Worm (Caenorhabditis elegans): ENCODE measurements around the gene tag-209.
A peak's percentile ranks its signal among the peaks of the same experiment; 100 is the strongest.

The tag-209 gene

DNA sequence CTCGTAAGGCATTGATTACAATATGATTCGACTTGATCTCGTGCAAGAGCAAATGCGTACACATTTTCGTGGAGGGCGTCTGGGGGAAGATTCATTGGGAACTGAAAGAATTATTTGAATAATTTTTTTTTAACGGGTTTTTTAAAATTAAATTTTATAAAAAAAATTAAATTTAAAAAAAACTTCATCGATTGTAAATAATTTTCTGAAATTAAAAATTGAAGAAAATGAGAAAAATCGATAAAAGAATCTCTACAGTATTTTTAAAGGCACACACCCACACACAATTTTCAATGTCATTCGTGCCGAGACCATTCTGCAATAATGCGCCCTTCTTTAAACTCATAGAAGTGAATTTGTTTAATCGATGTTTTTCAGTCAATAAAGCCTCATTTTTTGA lies 9.1 kb downstream of the tag-209 start, which contains the start of gene set-14:
Gene set-14, minus strand, starts transcription at position 101 of the 400 bp plus-strand sequence.
- TF ChIP-seq ham-2 (GFP tag; optimal IDR thresholded peaks at IDR 0.05) (no peak), ceh-83 (GFP tag; optimal IDR thresholded peaks at IDR 0.05) (no peak), blmp-1 (tag; optimal IDR thresholded peaks at IDR 0.05) (no peak), M03D4.4 (tag; optimal IDR thresholded peaks at IDR 0.05) (no peak), nhr-237 (tag; optimal IDR thresholded peaks at IDR 0.05) (no peak), nhr-76 (tag; optimal IDR thresholded peaks at IDR 0.05) (no peak), tbx-8 (GFP tag; optimal IDR thresholded peaks at IDR 0.05) (no peak), bed-3 (GFP tag; optimal IDR thresholded peaks at IDR 0.05) (no peak), elt-1 (tag; optimal IDR thresholded peaks at IDR 0.05; ENCODE audit: borderline replicate concordance, insufficient read depth) (no peak), nhr-12 (tag; optimal IDR thresholded peaks at IDR 0.05) (no peak), ztf-11 (tag; optimal IDR thresholded peaks at IDR 0.05) (no peak), nhr-2 (tag; optimal IDR thresholded peaks at IDR 0.05) (no peak), lin-13 (tag; optimal IDR thresholded peaks at IDR 0.05) (no peak), unc-62 (GFP tag; optimal IDR thresholded peaks at IDR 0.05) (no peak), mab-5 (tag; optimal IDR thresholded peaks at IDR 0.05) (no peak), lin-32 (GFP tag; optimal IDR thresholded peaks at IDR 0.05) (no peak), ceh-39 (tag; optimal IDR thresholded peaks at IDR 0.05) (no peak), ceh-43 (GFP tag; optimal IDR thresholded peaks at IDR 0.05) (no peak), sptf-1 (tag; optimal IDR thresholded peaks at IDR 0.05) (no peak), drap-1 (GFP tag; optimal IDR thresholded peaks at IDR 0.05) (no peak)

DNA sequence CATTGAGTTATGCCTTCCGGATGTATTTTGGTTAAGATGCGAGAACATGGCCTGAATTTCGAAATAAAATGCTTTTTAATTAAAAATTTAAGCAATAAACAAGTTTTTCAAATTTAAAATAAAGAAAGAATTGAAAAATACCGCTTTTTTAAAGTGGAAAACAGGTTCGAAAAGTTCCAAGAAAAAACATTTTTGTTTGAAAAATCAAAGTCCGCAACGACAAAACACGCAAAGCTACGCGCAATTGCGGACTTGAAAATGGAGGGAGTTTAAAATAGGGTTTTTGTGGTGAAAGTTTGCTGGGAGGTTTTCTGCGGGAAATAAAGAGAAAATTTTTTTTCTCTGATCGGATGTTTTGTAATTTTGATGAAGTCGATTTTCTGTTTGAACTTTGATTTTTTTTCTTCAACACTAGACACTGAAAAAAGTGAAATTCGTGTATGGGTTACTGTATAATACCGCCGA lies 11.3 kb downstream of the tag-209 start, which contains the start of gene npp-19:
Gene npp-19, minus strand, starts transcription at position 51 of the 465 bp plus-strand sequence.
- TF ChIP-seq sptf-1 (tag; optimal IDR thresholded peaks at IDR 0.05), result peak; percentile 59
- peak; percentile 28 for TF ChIP-seq blmp-1 (tag; optimal IDR thresholded peaks at IDR 0.05)
- TF ChIP-seq lin-13 (tag; optimal IDR thresholded peaks at IDR 0.05), result peak; percentile 47
- TF ChIP-seq hlh-1 (tag; optimal IDR thresholded peaks at IDR 0.05), result peak; percentile 14
- TF ChIP-seq nhr-237 (tag; optimal IDR thresholded peaks at IDR 0.05), result peak; percentile 72
- no peak for TF ChIP-seq sem-2 (GFP tag; optimal IDR thresholded peaks at IDR 0.05)
- no peak for TF ChIP-seq ceh-39 (tag; optimal IDR thresholded peaks at IDR 0.05)
- no peak for TF ChIP-seq ceh-43 (GFP tag; optimal IDR thresholded peaks at IDR 0.05)
- no peak for TF ChIP-seq unc-62 (GFP tag; optimal IDR thresholded peaks at IDR 0.05)
- TF ChIP-seq ces-1 (GFP tag; optimal IDR thresholded peaks at IDR 0.05), result peak; percentile 46
- TF ChIP-seq lsy-2 (tag; optimal IDR thresholded peaks at IDR 0.05), result peak; percentile 84
- TF ChIP-seq nhr-2 (tag; optimal IDR thresholded peaks at IDR 0.05), result no peak
- no peak for TF ChIP-seq lin-32 (GFP tag; optimal IDR thresholded peaks at IDR 0.05)
- TF ChIP-seq mls-2 (tag; optimal IDR thresholded peaks at IDR 0.05), result no peak
- TF ChIP-seq mep-1 (tag; optimal IDR thresholded peaks at IDR 0.05), result peak; percentile 85
- no peak for TF ChIP-seq cnd-1 (tag; optimal IDR thresholded peaks at IDR 0.05)
- TF ChIP-seq bed-3 (GFP tag; optimal IDR thresholded peaks at IDR 0.05), result no peak
- TF ChIP-seq elt-1 (tag; optimal IDR thresholded peaks at IDR 0.05; ENCODE audit: borderline replicate concordance, insufficient read depth), result no peak
- no peak for TF ChIP-seq nhr-76 (tag; optimal IDR thresholded peaks at IDR 0.05)
- peak; percentile 19 for TF ChIP-seq pha-4 (tag; optimal IDR thresholded peaks at IDR 0.05)

DNA sequence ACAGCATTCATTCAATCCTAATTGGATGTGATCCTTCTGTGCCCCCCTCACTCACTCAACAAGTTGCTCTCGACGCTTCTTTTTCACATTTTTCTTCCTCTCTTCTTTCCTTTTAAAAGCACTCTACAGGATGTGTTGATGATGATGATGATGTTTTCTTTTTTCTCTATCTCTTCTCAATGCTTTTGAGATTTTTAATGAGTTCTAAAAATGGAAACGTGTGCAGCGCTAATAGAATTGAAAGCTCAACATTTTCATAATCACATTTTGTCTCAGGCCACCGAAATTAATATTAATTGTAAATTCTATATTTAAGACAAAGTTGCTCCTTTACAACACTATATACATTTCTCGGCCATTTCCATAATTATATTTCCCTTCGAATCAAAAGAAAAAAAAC lies 13.1 kb downstream of the tag-209 start:
- peak; percentile 77 for TF ChIP-seq ces-1 (GFP tag; optimal IDR thresholded peaks at IDR 0.05)
- TF ChIP-seq ham-2 (GFP tag; optimal IDR thresholded peaks at IDR 0.05), result no peak

DNA sequence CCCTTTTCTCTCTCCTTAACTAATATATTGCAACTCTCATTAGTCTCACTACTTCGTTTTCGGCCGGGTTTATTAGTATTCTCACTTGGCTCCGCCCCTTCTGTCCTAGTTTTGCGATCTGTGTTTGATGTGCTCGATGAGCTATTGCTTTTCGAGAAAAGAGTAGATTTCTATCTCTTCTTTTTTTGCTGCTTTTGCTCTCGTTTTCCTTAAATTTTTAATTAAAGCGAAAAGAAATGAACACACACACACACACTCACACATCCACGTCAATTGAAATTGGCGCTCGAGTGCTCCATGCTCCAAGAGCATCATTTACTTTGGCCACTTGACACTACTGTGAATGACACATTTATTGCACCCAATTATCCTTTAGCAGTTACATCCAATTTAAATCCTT lies 17.3 kb downstream of the tag-209 start:
- TF ChIP-seq ces-1 (GFP tag; optimal IDR thresholded peaks at IDR 0.05) (peak; percentile 17), ceh-83 (GFP tag; optimal IDR thresholded peaks at IDR 0.05) (no peak)

DNA sequence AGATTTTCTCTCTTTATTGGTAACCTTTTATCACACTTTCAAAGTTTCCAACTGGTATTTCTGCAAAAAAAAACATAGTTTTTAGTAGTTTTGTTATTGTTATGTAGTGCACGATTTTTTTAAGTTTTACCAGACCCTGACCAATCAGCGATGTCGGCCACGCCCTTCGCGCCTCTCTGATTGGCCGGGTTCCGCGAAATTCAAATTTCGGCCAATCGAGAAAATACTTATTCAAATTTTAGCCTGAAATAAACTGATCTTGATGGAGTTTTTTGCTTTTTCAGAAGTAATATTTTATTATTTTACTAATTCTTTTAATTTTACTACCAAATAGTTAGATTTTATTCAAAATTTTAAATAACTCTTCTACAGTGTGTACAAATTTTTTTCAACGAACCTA lies 17.8 kb downstream of the tag-209 start:
- no peak for TF ChIP-seq tbx-8 (GFP tag; optimal IDR thresholded peaks at IDR 0.05)
- no peak for TF ChIP-seq lin-32 (GFP tag; optimal IDR thresholded peaks at IDR 0.05)
- no peak for TF ChIP-seq unc-120 (tag; optimal IDR thresholded peaks at IDR 0.05; ENCODE audit: poor library complexity, severe bottlenecking)
- TF ChIP-seq ceh-83 (GFP tag; optimal IDR thresholded peaks at IDR 0.05), result no peak
- no peak for TF ChIP-seq hlh-1 (tag; optimal IDR thresholded peaks at IDR 0.05)
- no peak for TF ChIP-seq nhr-28 (tag; optimal IDR thresholded peaks at IDR 0.05)
